Fruit fly (Drosophila melanogaster) whole organism, embryonic: ENCODE measurements around the gene Pdi.

ENCODE experiments used
- BEAF-32 ChIP-seq: fragments of 200-800 bp; sonication (Bioruptor generic); optimal IDR thresholded peaks from 3 replicates; lab custom pipeline; 2017; ENCODE audit warnings: missing biosample characterization, missing genetic modification characterization, mild to moderate bottlenecking, moderate library complexity, missing genetic modification reagents
- Blimp-1 ChIP-seq: fragments of 200-800 bp; sonication (Bioruptor generic); optimal IDR thresholded peaks from 3 replicates; lab custom pipeline; 2018; ENCODE audit warnings: missing biosample characterization, missing genetic modification characterization, mild to moderate bottlenecking, moderate library complexity, missing genetic modification reagents
- CG10431 ChIP-seq: fragments of 200-800 bp; sonication (Bioruptor generic); optimal IDR thresholded peaks from 3 replicates; lab custom pipeline; 2018; ENCODE audit warnings: missing biosample characterization, mild to moderate bottlenecking, missing genetic modification characterization
- CG10543 ChIP-seq: fragments of 200-800 bp; sonication (Bioruptor generic); optimal IDR thresholded peaks from 3 replicates; lab custom pipeline; 2017; ENCODE audit warnings: missing biosample characterization, mild to moderate bottlenecking, missing genetic modification characterization, moderate library complexity
- CG11560 ChIP-seq: fragments of 200-800 bp; sonication (Bioruptor generic); IDR thresholded peaks from 3 replicates; pipeline ENCODE4 v1.3.6; 2022; ENCODE audit warnings: missing biosample characterization, missing genetic modification characterization
- CG11696 ChIP-seq: fragments of 200-800 bp; sonication (Bioruptor generic); IDR thresholded peaks from 2 replicates; pipeline ENCODE4 v1.3.6; 2022; ENCODE audit warnings: missing biosample characterization, missing genetic modification characterization
- CG1603 ChIP-seq: fragments of 200-800 bp; sonication (Bioruptor generic); optimal IDR thresholded peaks from 2 replicates; lab custom pipeline; 2019; ENCODE audit warnings: missing biosample characterization, mild to moderate bottlenecking, missing genetic modification characterization, moderate library complexity
- CG3065 ChIP-seq: fragments of 200-800 bp; sonication (Bioruptor generic); optimal IDR thresholded peaks from 2 replicates; lab custom pipeline; 2016; ENCODE audit warnings: missing biosample characterization, missing genetic modification characterization
- CG34376 ChIP-seq: fragments of 200-800 bp; sonication (Bioruptor generic); optimal IDR thresholded peaks from 2 replicates; lab custom pipeline; 2018; ENCODE audit warnings: missing biosample characterization, mild to moderate bottlenecking, missing genetic modification characterization
- CG3838 ChIP-seq: fragments of 200-800 bp; sonication (Bioruptor generic); optimal IDR thresholded peaks from 3 replicates; lab custom pipeline; 2016; ENCODE audit warnings: missing biosample characterization, missing genetic modification characterization
- CG4617 ChIP-seq: fragments of 200-800 bp; sonication (Bioruptor generic); optimal IDR thresholded peaks from 3 replicates; lab custom pipeline; 2016; ENCODE audit warnings: missing biosample characterization, missing genetic modification characterization, borderline replicate concordance
- CG6654 ChIP-seq: fragments of 200-800 bp; sonication (Bioruptor generic); optimal IDR thresholded peaks from 2 replicates; lab custom pipeline; 2017; ENCODE audit warnings: missing biosample characterization, mild to moderate bottlenecking, missing genetic modification characterization
- CG6791 ChIP-seq: fragments of 200-800 bp; sonication (Bioruptor generic); IDR thresholded peaks from 3 replicates; pipeline ENCODE4 v1.3.6; 2022; ENCODE audit warnings: missing biosample characterization, missing genetic modification characterization; ENCODE audit not compliant: partially characterized antibody
- CG8359 ChIP-seq: fragments of 200-800 bp; sonication (Bioruptor generic); optimal IDR thresholded peaks from 2 replicates; lab custom pipeline; 2017; ENCODE audit warnings: missing biosample characterization, mild to moderate bottlenecking, missing genetic modification characterization, borderline replicate concordance
- CG8765 ChIP-seq: fragments of 200-800 bp; sonication (Bioruptor generic); IDR thresholded peaks from 2 replicates; pipeline ENCODE4 v1.3.6; 2022; ENCODE audit warnings: missing biosample characterization, missing genetic modification characterization
- CG8924 ChIP-seq: fragments of 200-800 bp; optimal IDR thresholded peaks from 3 replicates; lab custom pipeline; 2019; ENCODE audit warnings: missing biosample characterization, mild to moderate bottlenecking, missing genetic modification characterization, moderate library complexity
- D19B ChIP-seq: fragments of 200-800 bp; sonication (Bioruptor generic); optimal IDR thresholded peaks from 2 replicates; lab custom pipeline; 2017; ENCODE audit warnings: missing biosample characterization, mild to moderate bottlenecking, missing genetic modification characterization
- Dip3 ChIP-seq: fragments of 200-800 bp; sonication (Bioruptor generic); optimal IDR thresholded peaks from 3 replicates; lab custom pipeline; 2016; ENCODE audit warnings: missing biosample characterization, missing genetic modification characterization
- Gsc ChIP-seq: fragments of 200-800 bp; sonication (Bioruptor generic); IDR thresholded peaks from 2 replicates; pipeline ENCODE4 v1.3.6; 2022; ENCODE audit warnings: missing biosample characterization, missing genetic modification characterization
- H2.0 ChIP-seq: fragments of 200-800 bp; sonication (Bioruptor generic); IDR thresholded peaks from 2 replicates; pipeline ENCODE4 v1.3.6; 2022; ENCODE audit warnings: missing biosample characterization, missing genetic modification characterization
- HLH54F ChIP-seq: fragments of 200-800 bp; sonication (Bioruptor generic); optimal IDR thresholded peaks from 3 replicates; lab custom pipeline; 2016; ENCODE audit warnings: missing biosample characterization, missing genetic modification characterization
- Hmr ChIP-seq: fragments of 200-800 bp; sonication (Bioruptor generic); optimal IDR thresholded peaks from 3 replicates; lab custom pipeline; 2017; ENCODE audit warnings: mild to moderate bottlenecking, missing biosample characterization, missing genetic modification reagents, missing genetic modification characterization
- Hr78 ChIP-seq, 2 experiments: fragments of 200-800 bp in 1 of 2; fragments of >200 bp in 1 of 2; sonication (Bioruptor generic) in 1 of 2; optimal IDR thresholded peaks; 2 replicates each; lab custom pipeline; 2017 to 2019; ENCODE audit warnings: missing biosample characterization in 2 of 2, missing genetic modification characterization in 2 of 2, mild to moderate bottlenecking in 1 of 2, moderate library complexity in 1 of 2
- Lpt ChIP-seq: fragments of >200 bp; optimal IDR thresholded peaks from 2 replicates; lab custom pipeline; 2018; ENCODE audit warnings: missing biosample characterization, missing genetic modification characterization
- Mad ChIP-seq: fragments of 200-800 bp; sonication (Bioruptor generic); optimal IDR thresholded peaks from 2 replicates; lab custom pipeline; 2016; ENCODE audit warnings: missing biosample characterization, missing genetic modification characterization
- NFAT ChIP-seq: fragments of 200-800 bp; sonication (Bioruptor generic); IDR thresholded peaks from 2 replicates; pipeline ENCODE4 v1.3.6; 2022; ENCODE audit warnings: missing biosample characterization, missing genetic modification characterization
- Neu2 ChIP-seq: fragments of 200-800 bp; sonication (Bioruptor generic); optimal IDR thresholded peaks from 3 replicates; lab custom pipeline; 2016; ENCODE audit warnings: missing biosample characterization, missing genetic modification characterization, borderline replicate concordance
- Nf-YB ChIP-seq: fragments of 200-800 bp; sonication (Bioruptor generic); optimal IDR thresholded peaks from 3 replicates; lab custom pipeline; 2019; ENCODE audit warnings: missing biosample characterization, mild to moderate bottlenecking, missing genetic modification characterization, moderate library complexity
- Oaz ChIP-seq: fragments of 200-800 bp; sonication (Bioruptor generic); IDR thresholded peaks from 2 replicates; pipeline ENCODE4 v1.3.6; 2022; ENCODE audit warnings: missing biosample characterization, missing genetic modification characterization
- Optix ChIP-seq: fragments of 200-800 bp; sonication (Bioruptor generic); IDR thresholded peaks from 3 replicates; pipeline ENCODE4 v1.3.6; 2022; ENCODE audit warnings: missing biosample characterization, missing genetic modification characterization
- Scr ChIP-seq: fragments of 200-800 bp; sonication (Bioruptor generic); IDR thresholded peaks from 2 replicates; pipeline ENCODE4 v1.3.6; 2022; ENCODE audit warnings: missing biosample characterization, missing genetic modification characterization; ENCODE audit not compliant: partially characterized antibody
- Sox100B ChIP-seq: fragments of 200-800 bp; sonication (Bioruptor generic); optimal IDR thresholded peaks from 3 replicates; lab custom pipeline; 2018; ENCODE audit warnings: missing biosample characterization, mild to moderate bottlenecking, missing genetic modification characterization
- Spps ChIP-seq: fragments of 200-800 bp; sonication (Bioruptor generic); optimal IDR thresholded peaks from 2 replicates; lab custom pipeline; 2018; ENCODE audit warnings: missing biosample characterization, mild to moderate bottlenecking, missing genetic modification characterization
- Sry-β ChIP-seq: fragments of 200-800 bp; sonication (Bioruptor generic); optimal IDR thresholded peaks from 2 replicates; lab custom pipeline; 2018; ENCODE audit warnings: missing biosample characterization, mild to moderate bottlenecking, missing genetic modification characterization, moderate library complexity
- Sry-δ ChIP-seq: fragments of 200-800 bp; sonication (Bioruptor generic); optimal IDR thresholded peaks from 2 replicates; lab custom pipeline; 2016; ENCODE audit warnings: missing biosample characterization, missing genetic modification characterization
- cad ChIP-seq: fragments of >200 bp; optimal IDR thresholded peaks from 2 replicates; lab custom pipeline; 2017; ENCODE audit warnings: missing biosample characterization, missing genetic modification characterization
- eve ChIP-seq, 2 experiments: fragments of >200 bp; optimal IDR thresholded peaks; 2 replicates each; lab custom pipeline; 2017; ENCODE audit warnings: missing biosample characterization in 2 of 2, missing genetic modification characterization in 2 of 2
- gce ChIP-seq: fragments of 200-800 bp; sonication (Bioruptor generic); IDR thresholded peaks from 3 replicates; pipeline ENCODE4 v1.3.6; 2022; ENCODE audit warnings: missing biosample characterization, missing genetic modification characterization
- hkb ChIP-seq, 2 experiments: fragments of 200-800 bp in 1 of 2; fragments of >200 bp in 1 of 2; sonication (Bioruptor generic) in 1 of 2; IDR thresholded peaks in 1 of 2; optimal IDR thresholded peaks in 1 of 2; 2 replicates each; pipeline versions ENCODE4 v1.3.6 to Lab custom; 2017 to 2022; ENCODE audit warnings: missing biosample characterization in 1 of 2, missing genetic modification characterization in 1 of 2
- lmd ChIP-seq: fragments of 200-800 bp; sonication (Bioruptor generic); IDR thresholded peaks from 2 replicates; pipeline ENCODE4 v1.3.6; 2022; ENCODE audit warnings: missing biosample characterization, missing genetic modification characterization
- oc ChIP-seq: fragments of 200-800 bp; sonication (Bioruptor generic); optimal IDR thresholded peaks from 2 replicates; lab custom pipeline; 2018; ENCODE audit warnings: missing biosample characterization, mild to moderate bottlenecking, missing genetic modification characterization, moderate library complexity
- org-1 ChIP-seq: fragments of 200-800 bp; sonication (Bioruptor generic); optimal IDR thresholded peaks from 2 replicates; lab custom pipeline; 2017; ENCODE audit warnings: missing biosample characterization, missing genetic modification characterization
- pan ChIP-seq, 4 experiments: fragments of >200 bp in 3 of 4; fragments of 200-800 bp in 1 of 4; sonication (Bioruptor generic) in 1 of 4; optimal IDR thresholded peaks in 3 of 4; IDR thresholded peaks in 1 of 4; 2 replicates each; pipeline versions ENCODE4 v1.3.6 to Lab custom; 2017 to 2022; ENCODE audit warnings: missing biosample characterization in 2 of 4, missing genetic modification characterization in 2 of 4, mixed read lengths in 1 of 4
- phol ChIP-seq: fragments of 200-800 bp; sonication (Bioruptor generic); optimal IDR thresholded peaks from 3 replicates; lab custom pipeline; 2018; ENCODE audit warnings: missing biosample characterization, mild to moderate bottlenecking, missing genetic modification characterization, moderate library complexity
- run ChIP-seq: fragments of 200-800 bp; sonication (Bioruptor generic); optimal IDR thresholded peaks from 3 replicates; lab custom pipeline; 2018; ENCODE audit warnings: missing biosample characterization, mild to moderate bottlenecking, missing genetic modification characterization
- sens ChIP-seq: fragments of 200-800 bp; sonication (Bioruptor generic); peaks from one replicate; lab custom pipeline; 2016; ENCODE audit warnings: missing biosample characterization, missing genetic modification characterization
- sisA ChIP-seq: fragments of 200-800 bp; sonication (Bioruptor generic); IDR thresholded peaks from 2 replicates; pipeline ENCODE4 v1.3.6; 2022; ENCODE audit warnings: missing biosample characterization, missing genetic modification characterization
- ssp ChIP-seq: fragments of 200-800 bp; sonication (Bioruptor generic); IDR thresholded peaks from 2 replicates; pipeline ENCODE4 v1.3.6; 2022; ENCODE audit warnings: missing biosample characterization, missing genetic modification characterization
- stwl ChIP-seq: fragments of 200-800 bp; sonication (Bioruptor generic); optimal IDR thresholded peaks from 3 replicates; lab custom pipeline; 2018; ENCODE audit warnings: missing biosample characterization, mild to moderate bottlenecking, missing genetic modification characterization, moderate library complexity

Pdi gene

dm6 chr3L:15094589-15095288 lies 47.9 kb downstream of the Pdi start, which contains the start of the genes sstn, Plp and GlyRS (continued):
- no peak for TF ChIP-seq D19B
- TF ChIP-seq Gsc (GFP tag; lab: Robert Waterston, UW): no peak
- TF ChIP-seq Optix (GFP tag; lab: Robert Waterston, UW): no peak
- peak; percentile 41 for TF ChIP-seq Hmr (GFP tag; lab: Kevin White, UChicago)
- peak; percentile 56 for TF ChIP-seq stwl
- no peak for TF ChIP-seq CG6654 (GFP tag; lab: Kevin White, UChicago)
- no peak for TF ChIP-seq CG8359 (GFP tag; lab: Kevin White, UChicago)
- TF ChIP-seq Sox100B: peak; percentile 68
- no peak for TF ChIP-seq ssp
- no peak for TF ChIP-seq Nf-YB
- peak; percentile 58; the same call in 1 of the 3 replicates for TF ChIP-seq CG6791 (GFP tag; lab: Robert Waterston, UW)
- TF ChIP-seq CG10431 (GFP tag; lab: Kevin White, UChicago): peak; percentile 7
- no peak for TF ChIP-seq CG11696
- TF ChIP-seq CG10543 (GFP tag; lab: Kevin White, UChicago): peak; percentile 46
- peak; percentile 95 for TF ChIP-seq Sry-β (GFP tag; lab: Kevin White, UChicago)
- no peak for TF ChIP-seq Lpt (GFP tag; lab: Kevin White, UChicago)
- TF ChIP-seq lmd (GFP tag; lab: Robert Waterston, UW): no peak
- no peak for TF ChIP-seq gce (GFP tag; lab: Robert Waterston, UW)
- no peak for TF ChIP-seq run (tag; lab: Kevin White, UChicago)
- no peak for TF ChIP-seq NFAT (GFP tag; lab: Robert Waterston, UW)
- peak; percentile 40 for TF ChIP-seq Blimp-1 (GFP tag; lab: Kevin White, UChicago)
- TF ChIP-seq sens (GFP tag; lab: Kevin White, UChicago): peak; percentile 60
- peak; percentile 70 for TF ChIP-seq BEAF-32 (GFP tag; lab: Kevin White, UChicago)
- TF ChIP-seq eve (GFP tag; optimal IDR thresholded peaks at IDR 0.05; lab: Kevin White, UChicago): no peak
- no peak for TF ChIP-seq CG3065 (GFP tag; lab: Kevin White, UChicago)
- peak; percentile 29 for TF ChIP-seq CG8924
- no peak for TF ChIP-seq pan (optimal IDR thresholded peaks at IDR 0.05; lab: Kevin White, UChicago)
- TF ChIP-seq pan (GFP tag; optimal IDR thresholded peaks at IDR 0.05 in 1 of 2, IDR thresholded peaks at IDR 0.05 in 1 of 2): no peak
- no peak for TF ChIP-seq CG3838 (GFP tag; lab: Kevin White, UChicago)
- no peak for TF ChIP-seq CG11560
- no peak for TF ChIP-seq sisA (GFP tag; lab: Robert Waterston, UW)
- no peak for TF ChIP-seq org-1 (GFP tag; lab: Kevin White, UChicago)
- peak; percentile 6 for TF ChIP-seq Sry-δ (GFP tag; lab: Kevin White, UChicago)
- TF ChIP-seq Mad (GFP tag; lab: Kevin White, UChicago): no peak
- peak; percentile 61 for TF ChIP-seq phol
- TF ChIP-seq HLH54F (GFP tag; lab: Kevin White, UChicago): no peak
- no peak for TF ChIP-seq Spps
- TF ChIP-seq Scr (GFP tag; lab: Robert Waterston, UW): peak; percentile 45
- TF ChIP-seq CG4617 (GFP tag; lab: Kevin White, UChicago): peak; percentile 35
- no peak for TF ChIP-seq Dip3 (GFP tag; lab: Kevin White, UChicago)
- no peak for TF ChIP-seq CG1603 (tag; lab: Kevin White, UChicago)
- no peak for TF ChIP-seq Oaz
- TF ChIP-seq Hr78 (GFP tag; optimal IDR thresholded peaks at IDR 0.05; lab: Kevin White, UChicago): no peak
- TF ChIP-seq CG8765 (GFP tag; lab: Robert Waterston, UW): no peak
- TF ChIP-seq Neu2 (GFP tag; lab: Kevin White, UChicago): no peak
- no peak for TF ChIP-seq H2.0
- no peak for TF ChIP-seq CG34376 (GFP tag; lab: Kevin White, UChicago)
- no peak for TF ChIP-seq hkb (optimal IDR thresholded peaks at IDR 0.05; lab: Kevin White, UChicago)
- no peak for TF ChIP-seq hkb (GFP tag; IDR thresholded peaks at IDR 0.05; lab: Robert Waterston, UW)
- no peak for TF ChIP-seq cad
- TF ChIP-seq oc (tag; lab: Kevin White, UChicago): peak; percentile 26
